Fruit fly (Drosophila melanogaster) whole organism, prepupa: ENCODE data around the gene CG11695.
A peak's percentile ranks its signal among the peaks of the same experiment; 100 is the strongest.

ENCODE experiments used
- CG10631 ChIP-seq: fragments of 200-800 bp; sonication (Bioruptor generic); optimal IDR thresholded peaks from 2 replicates; lab custom pipeline; 2016; ENCODE audit warnings: missing biosample characterization, missing genetic modification characterization
- CG10669 ChIP-seq: fragments of 200-800 bp; sonication (Bioruptor generic); optimal IDR thresholded peaks from 3 replicates; lab custom pipeline; 2018; ENCODE audit warnings: missing biosample characterization, mild to moderate bottlenecking, missing genetic modification characterization, moderate library complexity
- CG11294 ChIP-seq: fragments of 200-800 bp; sonication (Bioruptor generic); IDR thresholded peaks from 2 replicates; pipeline ENCODE4 v1.3.6; 2022; ENCODE audit warnings: missing biosample characterization, missing genetic modification characterization
- CG11762 ChIP-seq: fragments of 200-800 bp; sonication (Bioruptor generic); optimal IDR thresholded peaks from 3 replicates; lab custom pipeline; 2016; ENCODE audit warnings: missing biosample characterization, missing genetic modification characterization; ENCODE audit not compliant: insufficient read depth
- CG11902 ChIP-seq: fragments of 200-800 bp; sonication (Bioruptor generic); optimal IDR thresholded peaks from 3 replicates; lab custom pipeline; 2016; ENCODE audit warnings: missing biosample characterization, missing genetic modification characterization
- CG15336 ChIP-seq: fragments of 200-800 bp; sonication (Bioruptor generic); IDR thresholded peaks from 2 replicates; pipeline ENCODE4 v1.3.6; 2022; ENCODE audit warnings: missing biosample characterization, missing genetic modification characterization
- CG1621 ChIP-seq: fragments of 200-800 bp; sonication (Bioruptor generic); optimal IDR thresholded peaks from 3 replicates; lab custom pipeline; 2018; ENCODE audit warnings: missing biosample characterization, mild to moderate bottlenecking, missing genetic modification characterization
- CG16779 ChIP-seq: fragments of 200-800 bp; sonication (Bioruptor generic); optimal IDR thresholded peaks from 3 replicates; lab custom pipeline; 2017; ENCODE audit warnings: missing biosample characterization, mild to moderate bottlenecking, missing genetic modification characterization
- CG3032 ChIP-seq: fragments of 200-800 bp; optimal IDR thresholded peaks from 2 replicates; lab custom pipeline; 2019; ENCODE audit warnings: missing biosample characterization, mild to moderate bottlenecking, missing genetic modification characterization, moderate library complexity
- CG31627 ChIP-seq: fragments of 200-800 bp; sonication (Bioruptor generic); optimal IDR thresholded peaks from 3 replicates; lab custom pipeline; 2016; ENCODE audit warnings: missing biosample characterization, missing genetic modification characterization
- CG32006 ChIP-seq: fragments of 200-800 bp; sonication (Bioruptor generic); optimal IDR thresholded peaks from 3 replicates; lab custom pipeline; 2017; ENCODE audit warnings: missing biosample characterization, mild to moderate bottlenecking, missing genetic modification characterization
- CG34406 ChIP-seq: fragments of 200-800 bp; sonication (Bioruptor generic); optimal IDR thresholded peaks from 3 replicates; lab custom pipeline; 2016; ENCODE audit warnings: missing biosample characterization, missing genetic modification characterization
- CG3919 ChIP-seq: fragments of 200-800 bp; sonication (Bioruptor generic); optimal IDR thresholded peaks from 3 replicates; lab custom pipeline; 2016; ENCODE audit warnings: missing biosample characterization, missing genetic modification characterization
- CG4318 ChIP-seq: fragments of 200-800 bp; sonication (Bioruptor generic); optimal IDR thresholded peaks from 3 replicates; lab custom pipeline; 2017; ENCODE audit warnings: missing biosample characterization, mild to moderate bottlenecking, missing genetic modification characterization
- CG6163 ChIP-seq: fragments of 200-800 bp; sonication (Bioruptor generic); IDR thresholded peaks from 3 replicates; pipeline ENCODE4 v1.3.6; 2022; ENCODE audit warnings: missing biosample characterization, missing genetic modification characterization
- CG6276 ChIP-seq: fragments of 200-800 bp; sonication (Bioruptor generic); optimal IDR thresholded peaks from 2 replicates; lab custom pipeline; 2017; ENCODE audit warnings: missing biosample characterization, mild to moderate bottlenecking, missing genetic modification characterization
- CG6792 ChIP-seq: fragments of 200-800 bp; sonication (Bioruptor generic); optimal IDR thresholded peaks from 3 replicates; lab custom pipeline; 2016; ENCODE audit warnings: missing biosample characterization, missing genetic modification characterization
- CG6854 ChIP-seq: fragments of 200-800 bp; sonication (Bioruptor generic); optimal IDR thresholded peaks from 2 replicates; lab custom pipeline; 2017; ENCODE audit warnings: missing biosample characterization, mild to moderate bottlenecking, missing genetic modification characterization
- CG8119 ChIP-seq: fragments of 200-800 bp; sonication (Bioruptor generic); IDR thresholded peaks from 3 replicates; pipeline ENCODE4 v1.3.6; 2022; ENCODE audit warnings: missing biosample characterization, missing genetic modification characterization
- Eip75B ChIP-seq: fragments of 200-800 bp; sonication (Bioruptor generic); optimal IDR thresholded peaks from 3 replicates; lab custom pipeline; 2016; ENCODE audit warnings: missing biosample characterization, missing genetic modification characterization
- Eip78C ChIP-seq: fragments of 200-800 bp; sonication (Bioruptor generic); peaks from one replicate; lab custom pipeline; 2016; ENCODE audit warnings: missing biosample characterization, missing genetic modification characterization
- Eip93F ChIP-seq: fragments of 200-800 bp; sonication (Bioruptor generic); optimal IDR thresholded peaks from 2 replicates; lab custom pipeline; 2016; ENCODE audit warnings: missing biosample characterization, mild to moderate bottlenecking, missing genetic modification characterization
- Ets21C ChIP-seq: fragments of 200-800 bp; sonication (Bioruptor generic); optimal IDR thresholded peaks from 3 replicates; lab custom pipeline; 2016; ENCODE audit warnings: missing biosample characterization, missing genetic modification characterization
- Ets96B ChIP-seq: fragments of 200-800 bp; optimal IDR thresholded peaks from 2 replicates; lab custom pipeline; 2019; ENCODE audit warnings: missing biosample characterization, mild to moderate bottlenecking, missing genetic modification characterization, moderate library complexity
- Gug ChIP-seq: fragments of 200-800 bp; sonication (Bioruptor generic); IDR thresholded peaks from 2 replicates; pipeline ENCODE4 v1.3.6; 2022; ENCODE audit warnings: missing biosample characterization, missing genetic modification characterization
- Hr38 ChIP-seq: sonication (Bioruptor generic); optimal IDR thresholded peaks from 2 replicates; lab custom pipeline; 2016; ENCODE audit warnings: missing biosample characterization, missing genetic modification characterization
- Hr4 ChIP-seq: fragments of 200-800 bp; sonication (Bioruptor generic); optimal IDR thresholded peaks from 3 replicates; lab custom pipeline; 2016; ENCODE audit warnings: missing biosample characterization, missing genetic modification characterization
- Lpt ChIP-seq: fragments of 200-800 bp; sonication (Bioruptor generic); optimal IDR thresholded peaks from 3 replicates; lab custom pipeline; 2016; ENCODE audit warnings: missing biosample characterization, missing genetic modification characterization
- Met ChIP-seq: fragments of 200-800 bp; sonication (Bioruptor generic); optimal IDR thresholded peaks from 3 replicates; lab custom pipeline; 2016; ENCODE audit warnings: missing biosample characterization, missing genetic modification characterization
- OdsH ChIP-seq: fragments of 200-800 bp; sonication (Bioruptor generic); optimal IDR thresholded peaks from 3 replicates; lab custom pipeline; 2016; ENCODE audit warnings: missing biosample characterization, missing genetic modification characterization
- Sox102F ChIP-seq: fragments of 200-800 bp; sonication (Bioruptor generic); optimal IDR thresholded peaks from 2 replicates; lab custom pipeline; 2016; ENCODE audit warnings: missing biosample characterization, mild to moderate bottlenecking, missing genetic modification characterization
- Sox14 ChIP-seq: fragments of 200-800 bp; sonication (Bioruptor generic); optimal IDR thresholded peaks from 3 replicates; lab custom pipeline; 2016; ENCODE audit warnings: missing biosample characterization, missing genetic modification characterization
- Sox15 ChIP-seq: fragments of 200-800 bp; sonication (Bioruptor generic); optimal IDR thresholded peaks from 3 replicates; lab custom pipeline; 2016; ENCODE audit warnings: missing biosample characterization, missing genetic modification characterization
- achi ChIP-seq: fragments of 200-800 bp; sonication (Bioruptor generic); optimal IDR thresholded peaks from 3 replicates; lab custom pipeline; 2016; ENCODE audit warnings: missing biosample characterization, missing genetic modification characterization
- acj6 ChIP-seq: fragments of 200-800 bp; sonication (Bioruptor generic); optimal IDR thresholded peaks from 3 replicates; lab custom pipeline; 2016; ENCODE audit warnings: missing biosample characterization, missing genetic modification characterization
- dac ChIP-seq: fragments of 200-800 bp; sonication (Bioruptor generic); optimal IDR thresholded peaks from 2 replicates; lab custom pipeline; 2017; ENCODE audit warnings: missing biosample characterization, mild to moderate bottlenecking, missing genetic modification characterization
- dsx ChIP-seq: fragments of 200-800 bp; optimal IDR thresholded peaks from 3 replicates; lab custom pipeline; 2019; ENCODE audit warnings: missing biosample characterization, mild to moderate bottlenecking, missing genetic modification characterization, moderate library complexity; ENCODE audit not compliant: poor library complexity, severe bottlenecking
- eg ChIP-seq: fragments of 200-800 bp; sonication (Bioruptor generic); IDR thresholded peaks from 3 replicates; pipeline ENCODE4 v1.3.6; 2022; ENCODE audit warnings: missing biosample characterization, missing genetic modification characterization
- esn ChIP-seq: fragments of 200-800 bp; sonication (Bioruptor generic); optimal IDR thresholded peaks from 2 replicates; lab custom pipeline; 2016; ENCODE audit warnings: missing biosample characterization, mild to moderate bottlenecking, missing genetic modification characterization, moderate library complexity
- fd59A ChIP-seq: fragments of 200-800 bp; sonication (Bioruptor generic); optimal IDR thresholded peaks from 2 replicates; lab custom pipeline; 2017; ENCODE audit warnings: missing biosample characterization, mild to moderate bottlenecking, missing genetic modification characterization, missing genetic modification reagents
- fkh ChIP-seq: fragments of 200-800 bp; sonication (Bioruptor generic); optimal IDR thresholded peaks from 3 replicates; lab custom pipeline; 2017; ENCODE audit warnings: missing biosample characterization, mild to moderate bottlenecking, missing genetic modification characterization, moderate library complexity
- net ChIP-seq: fragments of 200-800 bp; sonication (Bioruptor generic); optimal IDR thresholded peaks from 3 replicates; lab custom pipeline; 2016; ENCODE audit warnings: missing biosample characterization, missing genetic modification characterization
- pdm3 ChIP-seq: fragments of 200-800 bp; sonication (Bioruptor generic); optimal IDR thresholded peaks from 3 replicates; lab custom pipeline; 2016; ENCODE audit warnings: missing biosample characterization, missing genetic modification characterization
- salr ChIP-seq, 2 experiments: fragments of 200-800 bp; sonication (Bioruptor generic); optimal IDR thresholded peaks; 3 replicates each; lab custom pipeline; 2016 to 2018; ENCODE audit warnings: missing biosample characterization in 2 of 2, missing genetic modification characterization in 2 of 2, mild to moderate bottlenecking in 1 of 2
- svp ChIP-seq: fragments of 200-800 bp; sonication (Bioruptor generic); peaks from one replicate; lab custom pipeline; 2016; ENCODE audit warnings: missing biosample characterization, missing genetic modification characterization
- vri ChIP-seq: fragments of 200-800 bp; sonication (Bioruptor generic); optimal IDR thresholded peaks from 3 replicates; lab custom pipeline; 2016; ENCODE audit warnings: missing biosample characterization, mild to moderate bottlenecking, missing genetic modification characterization

The CG11695 gene

DNA sequence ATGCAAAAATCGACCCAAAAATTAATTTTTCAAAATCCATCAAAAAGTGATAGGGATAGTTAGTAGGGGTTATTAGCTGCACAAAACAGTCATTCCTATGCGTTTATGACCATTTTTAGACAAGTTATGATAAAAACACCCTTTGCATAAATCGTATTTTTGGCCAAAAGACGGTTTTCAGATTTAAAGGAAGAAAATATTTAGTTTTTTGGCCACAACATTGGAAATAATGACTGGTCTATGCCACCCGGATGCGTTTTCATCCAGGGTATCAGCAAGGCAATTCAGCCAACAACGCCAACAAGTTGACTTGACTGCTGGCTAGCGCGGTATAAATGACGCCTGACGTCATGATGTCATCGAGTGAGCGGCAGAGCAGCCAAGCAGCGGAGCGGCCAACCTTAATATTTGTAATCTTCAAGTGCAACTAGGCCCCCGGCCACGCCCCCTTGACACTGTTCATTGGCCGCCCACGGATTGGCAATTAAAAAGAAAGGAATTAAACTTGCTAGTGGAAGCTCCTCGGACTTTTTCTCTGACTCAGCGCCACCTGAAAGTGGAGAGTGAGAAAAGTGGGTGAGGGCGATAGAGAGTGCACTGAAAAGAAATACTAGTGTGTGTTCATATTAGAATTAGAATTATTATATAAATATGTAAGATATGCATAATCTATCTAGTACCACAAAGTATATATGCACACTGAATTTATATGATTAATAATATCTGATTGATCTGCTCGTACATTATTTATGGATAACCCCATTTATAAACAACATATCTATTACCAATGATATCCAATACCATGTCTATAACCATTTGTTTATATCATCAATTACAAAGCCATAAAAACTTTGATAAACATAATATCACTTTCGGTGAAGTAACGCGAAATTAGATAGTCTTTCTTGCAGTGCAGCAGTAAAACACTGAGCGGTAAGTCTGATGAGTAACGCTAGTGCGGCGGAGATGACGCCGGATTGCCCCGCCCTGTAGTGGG is 16.7 kb upstream of the CG11695 start (continued):
- peak; percentile 69 for TF ChIP-seq CG11294 (GFP tag; lab: Robert Waterston, UW)
- peak; percentile 78 for TF ChIP-seq pdm3
- peak; percentile 66 for TF ChIP-seq Sox102F (GFP tag; lab: Kevin White, UChicago)
- peak; percentile 75 for TF ChIP-seq Gug
- TF ChIP-seq Met (GFP tag; lab: Kevin White, UChicago): peak; percentile 75
- peak; percentile 83 for TF ChIP-seq CG11762 (GFP tag; lab: Kevin White, UChicago)
- peak; percentile 85 for TF ChIP-seq OdsH (GFP tag; lab: Kevin White, UChicago)
- peak; percentile 10 for TF ChIP-seq Ets21C (GFP tag; lab: Kevin White, UChicago)
- peak; percentile 85 for TF ChIP-seq Lpt (GFP tag; lab: Kevin White, UChicago)
- TF ChIP-seq fkh: no peak
- TF ChIP-seq dac: peak; percentile 60
- peak; percentile 79 for TF ChIP-seq eg
- TF ChIP-seq vri: peak; percentile 14
- peak; percentile 80 for TF ChIP-seq CG10631 (GFP tag; lab: Kevin White, UChicago)
- TF ChIP-seq CG31627 (GFP tag; lab: Kevin White, UChicago): peak; percentile 58
- peak; percentile 13 for TF ChIP-seq CG6854 (GFP tag; lab: Kevin White, UChicago)
- TF ChIP-seq CG6163 (GFP tag; lab: Robert Waterston, UW): peak; percentile 45; the same call in 1 of the 3 replicates

DNA sequence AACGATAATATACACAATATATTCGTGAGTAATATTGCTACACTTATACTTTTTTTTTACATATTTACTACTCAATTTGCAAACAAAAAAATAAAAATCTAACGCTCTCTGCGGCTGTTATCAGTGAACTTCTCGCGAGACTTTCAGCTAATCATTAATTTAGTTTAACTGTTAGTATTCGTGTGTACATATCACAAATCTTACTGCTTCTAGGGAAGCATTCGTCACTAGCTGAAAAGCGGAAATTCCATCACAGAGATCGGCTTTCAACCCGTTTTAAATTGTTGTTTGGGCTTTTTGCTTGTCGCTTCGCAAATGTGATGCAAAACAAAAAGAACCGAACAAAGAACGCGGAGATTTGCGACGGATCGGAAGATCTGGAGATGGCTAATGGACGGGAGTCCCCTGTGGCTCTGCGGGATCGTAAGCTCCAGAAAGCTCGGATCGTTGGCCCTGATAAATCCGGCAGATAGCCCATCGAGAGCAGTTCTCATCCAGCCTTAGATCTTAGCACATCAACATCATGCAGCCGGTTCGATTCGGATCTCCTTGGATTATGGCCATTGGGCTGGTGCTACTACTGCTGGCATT is 15.1 kb upstream of the CG11695 start, which contains the start of gene PGRP-SA:
TSS of gene PGRP-SA (plus strand) at position 194 of the 591 bp plus-strand sequence.
- TF ChIP-seq Lpt (GFP tag; lab: Kevin White, UChicago) (no peak), CG4318 (GFP tag; lab: Kevin White, UChicago) (no peak), Ets96B (tag; lab: Kevin White, UChicago) (no peak), acj6 (GFP tag; lab: Kevin White, UChicago) (no peak), Sox14 (peak; percentile 33), Sox102F (GFP tag; lab: Kevin White, UChicago) (no peak), fd59A (no peak), CG32006 (GFP tag; lab: Kevin White, UChicago) (no peak), CG34406 (GFP tag; lab: Kevin White, UChicago) (no peak), svp (GFP tag; lab: Kevin White, UChicago) (peak; percentile 66), dsx (GFP tag; lab: Kevin White, UChicago) (no peak), Sox15 (GFP tag; lab: Kevin White, UChicago) (no peak), CG3032 (tag; lab: Kevin White, UChicago) (no peak), CG16779 (tag; lab: Kevin White, UChicago) (no peak), CG10631 (GFP tag; lab: Kevin White, UChicago) (no peak), CG8119 (GFP tag; lab: Robert Waterston, UW) (0 out of 3 replicates have a peak, but pooled peaks have one; percentile 27), CG6854 (GFP tag; lab: Kevin White, UChicago) (no peak), salr (GFP tag; optimal IDR thresholded peaks at IDR 0.05; lab: Kevin White, UChicago) (no peak), Eip75B (no peak), CG6792 (GFP tag; lab: Kevin White, UChicago) (no peak), CG1621 (no peak), CG3919 (GFP tag; lab: Kevin White, UChicago) (no peak), dac (no peak), net (GFP tag; lab: Kevin White, UChicago) (no peak), Eip78C (GFP tag; lab: Kevin White, UChicago) (peak; percentile 51), Hr38 (no peak), CG11902 (GFP tag; lab: Kevin White, UChicago) (no peak), CG31627 (GFP tag; lab: Kevin White, UChicago) (no peak), achi (GFP tag; lab: Kevin White, UChicago) (no peak), esn (GFP tag; lab: Kevin White, UChicago) (no peak), CG15336 (GFP tag; lab: Robert Waterston, UW) (no peak), Hr4 (no peak), CG11294 (GFP tag; lab: Robert Waterston, UW) (no peak), CG10669 (peak; percentile 1), CG6276 (GFP tag; lab: Kevin White, UChicago) (no peak), Eip93F (GFP tag; lab: Kevin White, UChicago) (no peak), eg (no peak)
- TF ChIP-seq, all 60 proteins: peak for 5
